Worm (Caenorhabditis elegans) whole organism, L4/young adult: ENCODE data around the gene srsx-31.

Experiments used
- W03F9.2 ChIP-seq: fragments of 150-350 bp; optimal IDR thresholded peaks from 2 replicates; lab custom pipeline; 2014; ENCODE audit warnings: missing biosample characterization, missing genetic modification characterization
- dao-5 ChIP-seq: sonication (generic microtip); optimal IDR thresholded peaks from 2 replicates; lab custom pipeline; 2016; ENCODE audit warnings: missing genotype, missing genetic modification characterization, moderate library complexity, missing compliant biosample characterization
- him-1 ChIP-seq: sonication (generic microtip); optimal IDR thresholded peaks from 2 replicates; lab custom pipeline; 2016; ENCODE audit warnings: missing genotype, missing genetic modification reagents, missing genetic modification characterization, missing compliant biosample characterization

The srsx-31 gene

ce11 chrV:11209452-11210188, 45.3 kb downstream of the srsx-31 start:
- no peak for TF ChIP-seq him-1 (tag; lab: Kevin White, UChicago)
- TF ChIP-seq dao-5 (tag; lab: Kevin White, UChicago), result no peak
- no peak for TF ChIP-seq W03F9.2 (tag; lab: Kevin White, UChicago)

DNA sequence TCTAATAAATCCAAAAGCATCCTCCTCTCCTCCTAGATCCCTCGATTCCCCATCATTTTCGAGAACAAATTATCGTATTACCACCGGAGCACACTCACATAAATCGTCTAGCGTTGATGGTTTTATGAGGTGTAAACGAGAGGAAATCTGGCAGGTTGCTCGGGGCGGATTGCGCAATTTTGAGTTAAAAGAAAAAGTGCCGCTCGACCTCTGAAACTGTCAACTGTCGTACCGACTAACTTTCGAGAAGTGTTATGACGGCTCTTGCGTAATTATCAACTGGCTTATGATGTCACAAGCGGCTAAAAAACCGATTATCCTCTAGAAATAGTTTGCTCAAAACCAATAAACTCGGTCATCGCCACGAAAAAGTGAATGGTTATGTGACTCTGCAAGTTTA, 48.4 kb downstream of the srsx-31 start:
- TF ChIP-seq dao-5 (tag; lab: Kevin White, UChicago), result no peak

- TF ChIP-seq him-1 (tag; lab: Kevin White, UChicago) (no peak), dao-5 (tag; lab: Kevin White, UChicago) (no peak), W03F9.2 (tag; lab: Kevin White, UChicago) (no peak)
These were observed 50.4 kb downstream of the srsx-31 start for ce11 chrV:11204452-11204851.
